Worm (Caenorhabditis elegans) whole organism, L4/young adult: ENCODE measurements around the gene F20D1.22.
A peak's percentile ranks its signal among the peaks of the same experiment; 100 is the strongest.

Source experiments
- W03F9.2 ChIP-seq: fragments of 150-350 bp; optimal IDR thresholded peaks from 2 replicates; lab custom pipeline; 2014; ENCODE audit warnings: missing biosample characterization, missing genetic modification characterization
- dao-5 ChIP-seq: sonication (generic microtip); optimal IDR thresholded peaks from 2 replicates; lab custom pipeline; 2016; ENCODE audit warnings: missing genotype, missing genetic modification characterization, moderate library complexity, missing compliant biosample characterization
- him-1 ChIP-seq: sonication (generic microtip); optimal IDR thresholded peaks from 2 replicates; lab custom pipeline; 2016; ENCODE audit warnings: missing genotype, missing genetic modification reagents, missing genetic modification characterization, missing compliant biosample characterization

The F20D1.22 gene

DNA sequence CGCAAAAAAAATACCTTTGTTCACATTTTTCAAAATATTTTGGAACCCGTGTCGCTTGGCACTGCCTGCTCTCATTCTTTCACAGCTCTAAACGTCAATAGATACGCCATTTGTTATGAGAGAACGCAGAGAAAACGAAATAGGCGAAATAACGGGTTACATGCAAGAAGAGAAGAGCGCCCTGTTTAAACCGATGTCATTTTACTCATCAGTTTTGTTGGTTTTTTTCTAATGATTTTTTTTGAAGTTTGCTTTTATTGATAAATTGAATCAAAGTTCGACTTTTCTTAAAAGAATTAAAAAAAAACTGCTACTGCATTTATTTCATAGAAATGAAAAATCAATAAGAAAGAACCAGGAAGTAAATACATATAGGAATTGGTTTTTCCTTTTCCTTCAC, 12.1 kb downstream of the F20D1.22 start:
- TF ChIP-seq W03F9.2 (tag; lab: Kevin White, UChicago) = peak; percentile 47
- TF ChIP-seq him-1 (tag; lab: Kevin White, UChicago) = no peak

- TF ChIP-seq W03F9.2 (tag; lab: Kevin White, UChicago) = no peak
- no peak for TF ChIP-seq him-1 (tag; lab: Kevin White, UChicago)
- TF ChIP-seq dao-5 (tag; lab: Kevin White, UChicago) = no peak
Observed at ce11 chrX:14979388-14979787, 12.8 kb downstream of the F20D1.22 start, which contains the start of gene emre-1. TSS of gene emre-1 (plus strand) at chrX:14979688.

- TF ChIP-seq dao-5 (tag; lab: Kevin White, UChicago) (no peak), him-1 (tag; lab: Kevin White, UChicago) (no peak), W03F9.2 (tag; lab: Kevin White, UChicago) (no peak)
Observed at ce11 chrX:14982525-14982924, 15.9 kb downstream of the F20D1.22 start, which contains the start of gene plp-2. TSS of gene plp-2 (minus strand) at chrX:14982804.

DNA sequence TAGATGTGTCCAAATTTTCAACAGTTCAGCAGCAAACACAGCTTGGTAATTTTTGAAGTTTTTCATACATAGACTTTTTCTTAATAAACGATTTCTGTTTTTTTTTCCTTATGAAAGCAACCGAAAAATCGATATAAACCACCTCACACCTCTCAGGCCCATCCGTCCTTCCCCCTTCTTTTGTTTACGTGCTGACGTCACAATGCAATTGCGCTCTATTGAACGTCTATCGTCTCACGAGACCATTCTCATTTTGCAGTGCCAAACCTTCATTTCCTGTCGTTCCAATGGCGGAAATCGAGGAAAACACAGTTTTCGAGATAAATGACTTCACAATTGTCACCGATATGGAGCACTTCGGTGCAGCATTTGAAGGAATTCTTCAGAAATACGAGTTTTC, 16.7 kb downstream of the F20D1.22 start, which contains the start of gene rbg-1:
rbg-1 (plus strand) TSS at position 260 of the 400 bp plus-strand sequence.
- peak; percentile 51 for TF ChIP-seq W03F9.2 (tag; lab: Kevin White, UChicago)
- TF ChIP-seq dao-5 (tag; lab: Kevin White, UChicago) = no peak

DNA sequence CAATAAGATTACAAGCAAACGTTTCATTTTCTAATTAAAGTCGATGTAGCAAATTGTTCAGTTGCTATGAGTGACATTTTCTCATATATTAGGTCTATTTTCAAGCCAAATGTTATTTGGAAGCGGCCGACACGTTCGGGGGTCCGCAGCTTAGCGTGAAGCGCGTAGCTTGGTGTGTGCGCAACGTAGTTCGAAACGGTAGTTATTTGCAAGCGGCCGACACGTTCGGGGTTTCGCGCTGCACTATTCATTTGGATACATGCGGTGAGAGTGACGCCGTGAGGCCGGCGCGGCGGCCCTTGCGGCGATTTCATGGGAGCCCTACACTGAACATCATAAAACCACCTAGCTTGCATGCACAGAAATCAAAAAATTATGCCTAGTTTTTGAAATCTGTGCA, 21.5 kb downstream of the F20D1.22 start:
- TF ChIP-seq him-1 (tag; lab: Kevin White, UChicago) (no peak), W03F9.2 (tag; lab: Kevin White, UChicago) (no peak), dao-5 (tag; lab: Kevin White, UChicago) (no peak)

DNA sequence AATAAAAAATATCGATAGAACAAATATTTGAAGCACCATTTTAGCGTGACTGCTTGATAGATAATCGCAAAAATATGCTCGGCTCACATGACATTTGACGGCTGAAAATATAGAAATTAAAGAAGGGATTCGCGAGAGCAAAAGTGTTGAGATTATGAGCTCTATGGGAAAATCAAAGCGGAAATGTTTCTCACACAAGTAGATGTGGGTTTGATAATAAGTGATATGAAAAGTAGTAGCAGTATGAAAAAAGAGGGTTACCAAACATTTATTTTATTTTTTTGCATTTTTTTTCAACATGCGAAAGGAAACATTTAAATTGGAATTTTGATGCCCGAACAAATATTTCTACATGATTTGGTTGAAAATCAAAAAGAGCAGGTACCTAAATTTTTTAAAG, 24.7 kb downstream of the F20D1.22 start, which contains the start of gene iglr-1:
iglr-1 (minus strand) TSS at position 101 of the 400 bp plus-strand sequence.
- TF ChIP-seq him-1 (tag; lab: Kevin White, UChicago) (no peak), dao-5 (tag; lab: Kevin White, UChicago) (no peak), W03F9.2 (tag; lab: Kevin White, UChicago) (no peak)

- no peak for TF ChIP-seq him-1 (tag; lab: Kevin White, UChicago)
- TF ChIP-seq dao-5 (tag; lab: Kevin White, UChicago) = no peak
- TF ChIP-seq W03F9.2 (tag; lab: Kevin White, UChicago) = no peak
Observed at ce11 chrX:14993744-14994143, 27.1 kb downstream of the F20D1.22 start.

- TF ChIP-seq him-1 (tag; lab: Kevin White, UChicago) = no peak
- no peak for TF ChIP-seq dao-5 (tag; lab: Kevin White, UChicago)
- TF ChIP-seq W03F9.2 (tag; lab: Kevin White, UChicago) = no peak
Observed at ce11 chrX:14999101-14999500, 32.5 kb downstream of the F20D1.22 start, which contains the start of gene cutl-3. TSS of gene cutl-3 (minus strand) at chrX:14999201.

DNA sequence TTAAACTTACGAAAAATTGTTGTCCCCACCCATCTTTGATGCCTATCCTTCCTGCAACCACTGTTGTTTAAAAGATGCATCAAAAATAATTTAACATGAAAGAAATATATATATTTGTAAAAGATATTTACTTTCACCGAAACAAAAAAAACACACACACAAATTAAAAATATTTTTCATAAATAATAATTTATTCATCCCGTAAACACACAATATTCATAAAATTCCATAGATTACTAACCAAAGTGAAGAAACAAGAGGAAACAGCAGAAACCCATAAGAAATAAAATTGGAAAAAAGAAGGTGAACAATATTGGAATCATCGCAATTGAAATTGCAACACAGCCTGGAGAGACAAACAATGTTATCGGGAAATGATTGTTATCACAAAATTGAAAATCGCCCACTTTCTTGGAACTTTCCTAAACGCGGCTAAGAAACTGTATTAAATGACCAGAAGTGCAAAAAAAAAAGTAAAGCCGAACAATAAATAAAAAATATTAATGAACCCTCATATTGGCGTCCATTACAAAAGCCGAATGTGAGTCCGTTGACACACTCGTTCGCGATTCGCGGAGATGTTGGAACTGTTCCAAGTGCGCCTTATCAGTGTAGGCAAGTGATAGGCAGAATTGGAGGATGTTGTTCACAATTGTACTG, 37.4 kb downstream of the F20D1.22 start, which contains the start of gene slc-25A18.1:
slc-25A18.1 (minus strand) TSS at position 51 of the 660 bp plus-strand sequence.
- TF ChIP-seq him-1 (tag; lab: Kevin White, UChicago) (no peak), W03F9.2 (tag; lab: Kevin White, UChicago) (no peak), dao-5 (tag; lab: Kevin White, UChicago) (no peak)

DNA sequence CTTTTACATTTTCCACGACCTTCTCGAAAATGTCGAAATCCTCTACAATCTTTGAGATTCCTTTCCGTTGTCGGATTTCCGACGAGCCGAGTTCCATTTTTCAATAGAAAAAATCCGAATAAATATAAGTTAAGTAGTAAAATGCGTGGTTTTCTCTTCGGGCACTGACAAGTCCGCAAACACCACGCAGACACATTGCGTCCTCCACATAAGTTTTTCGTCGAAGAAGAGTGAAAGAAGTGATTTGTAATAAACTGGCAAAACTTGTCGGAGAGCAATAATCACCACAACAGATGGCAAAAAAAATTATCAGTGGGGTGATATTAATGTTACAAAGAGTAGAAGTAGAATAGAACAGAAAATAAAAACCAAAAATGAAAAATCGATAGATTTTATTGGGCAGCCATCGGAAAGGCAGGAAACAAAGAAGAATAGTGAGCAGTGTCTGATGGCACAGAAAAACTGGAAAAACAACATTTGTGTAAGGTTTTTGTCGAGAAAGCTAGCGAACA, 40.3 kb downstream of the F20D1.22 start, which contains the start of gene ergi-2:
ergi-2 (minus strand) TSS at position 462 of the 512 bp plus-strand sequence.
- TF ChIP-seq dao-5 (tag; lab: Kevin White, UChicago) (no peak), him-1 (tag; lab: Kevin White, UChicago) (no peak), W03F9.2 (tag; lab: Kevin White, UChicago) (no peak)

ce11 chrX:15008697-15009096, 42.1 kb downstream of the F20D1.22 start:
- TF ChIP-seq W03F9.2 (tag; lab: Kevin White, UChicago) = no peak
- no peak for TF ChIP-seq him-1 (tag; lab: Kevin White, UChicago)
- TF ChIP-seq dao-5 (tag; lab: Kevin White, UChicago) = no peak

- TF ChIP-seq dao-5 (tag; lab: Kevin White, UChicago) (no peak), W03F9.2 (tag; lab: Kevin White, UChicago) (no peak), him-1 (tag; lab: Kevin White, UChicago) (no peak)
Observed at ce11 chrX:15010941-15011340, 44.3 kb downstream of the F20D1.22 start.

- TF ChIP-seq dao-5 (tag; lab: Kevin White, UChicago) (no peak), him-1 (tag; lab: Kevin White, UChicago) (no peak), W03F9.2 (tag; lab: Kevin White, UChicago) (no peak)
Observed at ce11 chrX:15011526-15012274, 45.1 kb downstream of the F20D1.22 start.
